Worm (Caenorhabditis elegans) whole organism, L2 larva: Measurements from ENCODE around the gene C36E8.4.
A peak's percentile ranks its signal among the peaks of the same experiment; 100 is the strongest.

ENCODE experiments used
- C34F6.9 ChIP-seq: fragments of 150-350 bp; optimal IDR thresholded peaks from 2 replicates; lab custom pipeline; 2014; ENCODE audit warnings: missing biosample characterization, missing genetic modification characterization
- F13H6.1 ChIP-seq: sonication (generic microtip); optimal IDR thresholded peaks from 2 replicates; lab custom pipeline; 2016; ENCODE audit warnings: missing genetic modification characterization, missing compliant biosample characterization
- R02D3.7 ChIP-seq: fragments of 150-350 bp; optimal IDR thresholded peaks from 2 replicates; lab custom pipeline; 2014; ENCODE audit warnings: missing biosample characterization, missing genetic modification characterization
- Y55F3AM.14 ChIP-seq: fragments of 200-800 bp; sonication (Bioruptor generic); optimal IDR thresholded peaks from 2 replicates; lab custom pipeline; 2018; ENCODE audit warnings: mild to moderate bottlenecking, missing genetic modification characterization, missing compliant biosample characterization
- ZK546.5 ChIP-seq: sonication (generic microtip); optimal IDR thresholded peaks from 2 replicates; lab custom pipeline; 2017; ENCODE audit warnings: missing biosample characterization, missing genetic modification characterization
- alr-1 ChIP-seq: fragments of 150-350 bp; optimal IDR thresholded peaks from 2 replicates; lab custom pipeline; 2014; ENCODE audit warnings: missing biosample characterization, missing genetic modification characterization
- aly-2 ChIP-seq: fragments of 150-350 bp; optimal IDR thresholded peaks from 2 replicates; lab custom pipeline; 2014; ENCODE audit warnings: missing biosample characterization, missing genetic modification characterization
- ama-1 ChIP-seq: fragments of 150-350 bp; optimal IDR thresholded peaks from 2 replicates; lab custom pipeline; 2018; ENCODE audit warnings: inconsistent platforms
- blmp-1 ChIP-seq: sonication (generic microtip); optimal IDR thresholded peaks from 2 replicates; lab custom pipeline; 2017; ENCODE audit warnings: missing genetic modification characterization, mild to moderate bottlenecking, missing compliant biosample characterization, antibody characterized with exemption, moderate library complexity; ENCODE audit not compliant: insufficient read depth
- ceh-16 ChIP-seq: fragments of 150-350 bp; optimal IDR thresholded peaks from 2 replicates; lab custom pipeline; 2014; ENCODE audit warnings: missing biosample characterization, missing genetic modification characterization
- ceh-82 ChIP-seq: fragments of 150-350 bp; optimal IDR thresholded peaks from 2 replicates; lab custom pipeline; 2014; ENCODE audit warnings: missing biosample characterization, missing genetic modification characterization
- crh-2 ChIP-seq: sonication (generic microtip); optimal IDR thresholded peaks from 2 replicates; lab custom pipeline; 2017; ENCODE audit warnings: missing biosample characterization, missing genetic modification characterization
- dmd-4 ChIP-seq: sonication (generic microtip); optimal IDR thresholded peaks from 2 replicates; lab custom pipeline; 2017; ENCODE audit warnings: missing biosample characterization, missing genetic modification characterization
- egl-27 ChIP-seq: sonication (generic microtip); optimal IDR thresholded peaks from 3 replicates; lab custom pipeline; 2017; ENCODE audit warnings: missing biosample characterization, missing genetic modification reagents, missing genetic modification characterization
- elt-1 ChIP-seq: fragments of 150-350 bp; optimal IDR thresholded peaks from 2 replicates; lab custom pipeline; 2014; ENCODE audit warnings: missing biosample characterization, missing genetic modification characterization
- elt-3 ChIP-seq: sonication (generic microtip); optimal IDR thresholded peaks from 2 replicates; lab custom pipeline; 2017; ENCODE audit warnings: missing biosample characterization, missing genetic modification characterization
- fos-1 ChIP-seq: fragments of 150-350 bp; optimal IDR thresholded peaks from 2 replicates; lab custom pipeline; 2014; ENCODE audit warnings: missing biosample characterization, missing genetic modification characterization
- gmeb-1 ChIP-seq: fragments of 150-350 bp; optimal IDR thresholded peaks from 2 replicates; lab custom pipeline; 2014; ENCODE audit warnings: missing biosample characterization, missing genetic modification characterization
- lin-13 ChIP-seq: fragments of 150-350 bp; optimal IDR thresholded peaks from 2 replicates; lab custom pipeline; 2014; ENCODE audit warnings: missing biosample characterization, missing genetic modification reagents, missing genetic modification characterization
- lin-39 ChIP-seq: fragments of 150-350 bp; optimal IDR thresholded peaks from 2 replicates; lab custom pipeline; 2014; ENCODE audit warnings: missing biosample characterization, missing genetic modification reagents, missing genetic modification characterization
- lsy-2 ChIP-seq, 2 experiments: fragments of 150-350 bp in 1 of 2; sonication (generic microtip) in 1 of 2; optimal IDR thresholded peaks; 2 replicates each; lab custom pipeline; 2014 to 2017; ENCODE audit warnings: missing biosample characterization in 2 of 2, missing genetic modification characterization in 2 of 2
- mab-5 ChIP-seq: fragments of 150-350 bp; optimal IDR thresholded peaks from 2 replicates; lab custom pipeline; 2014; ENCODE audit warnings: missing biosample characterization, missing genetic modification characterization
- mbf-1 ChIP-seq: sonication (generic microtip); optimal IDR thresholded peaks from 2 replicates; lab custom pipeline; 2017; ENCODE audit warnings: missing biosample characterization, missing genetic modification characterization
- nhr-10 ChIP-seq: sonication (generic microtip); optimal IDR thresholded peaks from 2 replicates; lab custom pipeline; 2017; ENCODE audit warnings: missing biosample characterization, missing genetic modification characterization
- nhr-12 ChIP-seq: fragments of 150-350 bp; optimal IDR thresholded peaks from 2 replicates; lab custom pipeline; 2014; ENCODE audit warnings: missing biosample characterization, missing genetic modification characterization
- nhr-129 ChIP-seq: fragments of 150-350 bp; optimal IDR thresholded peaks from 2 replicates; lab custom pipeline; 2014; ENCODE audit warnings: missing biosample characterization, missing genetic modification characterization
- nhr-21 ChIP-seq: fragments of 150-350 bp; optimal IDR thresholded peaks from 2 replicates; lab custom pipeline; 2014; ENCODE audit warnings: missing biosample characterization, missing genetic modification characterization
- nhr-23 ChIP-seq: fragments of 150-350 bp; optimal IDR thresholded peaks from 2 replicates; lab custom pipeline; 2014; ENCODE audit warnings: missing biosample characterization, missing genetic modification reagents, missing genetic modification characterization
- nhr-25 ChIP-seq: fragments of 150-350 bp; sonication (generic microtip); optimal IDR thresholded peaks from 3 replicates; lab custom pipeline; 2014; ENCODE audit warnings: missing biosample characterization, missing genetic modification characterization
- nhr-6 ChIP-seq: fragments of 150-350 bp; optimal IDR thresholded peaks from 2 replicates; lab custom pipeline; 2014; ENCODE audit warnings: missing biosample characterization, missing genetic modification characterization
- nhr-77 ChIP-seq: fragments of 150-350 bp; optimal IDR thresholded peaks from 2 replicates; lab custom pipeline; 2014; ENCODE audit warnings: missing biosample characterization, missing genetic modification characterization
- peb-1 ChIP-seq: fragments of 150-350 bp; optimal IDR thresholded peaks from 2 replicates; lab custom pipeline; 2014; ENCODE audit warnings: missing biosample characterization, missing genetic modification characterization
- sem-4 ChIP-seq: fragments of 150-350 bp; optimal IDR thresholded peaks from 2 replicates; lab custom pipeline; 2014; ENCODE audit warnings: missing biosample characterization, missing genetic modification reagents, missing genetic modification characterization
- skn-1 ChIP-seq: sonication (generic microtip); optimal IDR thresholded peaks from 2 replicates; lab custom pipeline; 2017; ENCODE audit warnings: missing biosample characterization, missing genetic modification characterization
- sma-3 ChIP-seq: sonication (generic microtip); optimal IDR thresholded peaks from 2 replicates; lab custom pipeline; 2016; ENCODE audit warnings: missing genetic modification reagents, missing genetic modification characterization, missing compliant biosample characterization
- sma-9 ChIP-seq, 2 experiments: fragments of 150-350 bp in 1 of 2; sonication (generic microtip) in 1 of 2; optimal IDR thresholded peaks; 2 replicates each; lab custom pipeline; 2014 to 2016; ENCODE audit warnings: missing genetic modification characterization in 2 of 2, mild to moderate bottlenecking in 1 of 2, missing biosample characterization in 1 of 2, missing compliant biosample characterization in 1 of 2, missing genetic modification reagents in 1 of 2, moderate library complexity in 1 of 2
- snpc-4 ChIP-seq: fragments of 150-350 bp; optimal IDR thresholded peaks from 2 replicates; lab custom pipeline; 2014; ENCODE audit warnings: missing biosample characterization, missing genetic modification characterization
- unc-39 ChIP-seq: fragments of 150-350 bp; optimal IDR thresholded peaks from 2 replicates; lab custom pipeline; 2014; ENCODE audit warnings: missing biosample characterization, missing genetic modification characterization
- unc-55 ChIP-seq: fragments of 150-350 bp; sonication (generic microtip); optimal IDR thresholded peaks from 3 replicates; lab custom pipeline; 2014; ENCODE audit warnings: missing biosample characterization, missing genetic modification reagents, missing genetic modification characterization
- unc-62 ChIP-seq: fragments of 150-350 bp; optimal IDR thresholded peaks from 2 replicates; lab custom pipeline; 2014; ENCODE audit warnings: missing biosample characterization, missing genetic modification reagents, missing genetic modification characterization
- zag-1 ChIP-seq: fragments of 150-350 bp; optimal IDR thresholded peaks from 2 replicates; lab custom pipeline; 2014; ENCODE audit warnings: missing biosample characterization, missing genetic modification characterization
- ztf-1 ChIP-seq: fragments of 200-800 bp; sonication (Bioruptor generic); conservative IDR thresholded peaks from 2 replicates; pipeline ENCODE4 v1.3.6; 2022; ENCODE audit warnings: missing genetic modification characterization, missing compliant biosample characterization
- ztf-11 ChIP-seq: sonication (generic microtip); optimal IDR thresholded peaks from 2 replicates; lab custom pipeline; 2017; ENCODE audit warnings: missing biosample characterization, missing genetic modification characterization
- ztf-4 ChIP-seq: fragments of 150-350 bp; optimal IDR thresholded peaks from 2 replicates; lab custom pipeline; 2014; ENCODE audit warnings: missing biosample characterization, missing genetic modification characterization

C36E8.4 gene

ce11 chrIII:4057894-4058293 lies 45.8 kb downstream of the C36E8.4 start, which contains the start of gene rcq-5:
TSS of gene rcq-5 (minus strand) at chrIII:4057976.
- TF ChIP-seq lsy-2 (tag; optimal IDR thresholded peaks at IDR 0.05; lab: Kevin White, UChicago): peak in 1 of 2 experiments; percentile 49
- peak; percentile 42 for TF ChIP-seq C34F6.9 (tag; lab: Kevin White, UChicago)
- peak; percentile 89 for TF ChIP-seq gmeb-1
- TF ChIP-seq lin-13: peak; percentile 18
- no peak for TF ChIP-seq elt-3 (tag; lab: Kevin White, UChicago)
- no peak for TF ChIP-seq aly-2 (tag; lab: Kevin White, UChicago)
- peak; percentile 66 for TF ChIP-seq unc-55 (GFP tag; lab: Kevin White, UChicago)
- no peak for TF ChIP-seq Y55F3AM.14

- no peak for TF ChIP-seq unc-55 (GFP tag; lab: Kevin White, UChicago)
- TF ChIP-seq ceh-16 (tag; lab: Kevin White, UChicago): no peak
Measured at ce11 chrIII:4058643-4059042, 46.5 kb downstream of the C36E8.4 start, which contains the start of gene his-69. TSS of gene his-69 (minus strand) at chrIII:4058743.

DNA sequence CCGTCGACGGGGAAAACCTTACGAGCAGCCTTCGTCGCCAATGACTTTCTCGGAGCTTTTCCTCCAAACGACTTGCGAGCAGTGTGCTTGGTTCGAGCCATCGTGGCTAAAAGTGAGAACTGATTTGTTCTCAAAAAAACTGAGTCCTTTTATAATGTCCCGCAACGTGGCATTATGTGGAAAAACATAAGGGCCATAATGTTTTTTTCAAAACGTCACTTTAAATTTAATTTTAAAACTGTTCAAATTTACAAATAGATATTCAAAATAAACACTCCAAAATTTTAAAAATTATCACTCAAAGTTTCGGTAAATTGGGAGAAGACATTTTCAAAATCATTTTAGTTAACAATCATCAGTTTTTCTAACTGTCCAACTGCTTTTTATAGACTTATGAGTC lies 47.9 kb downstream of the C36E8.4 start, which contains the start of gene his-70:
Gene his-70, minus strand, starts transcription at position 101 of the 400 bp plus-strand sequence.
- TF ChIP-seq blmp-1 (tag; lab: Kevin White, UChicago): no peak
- no peak for TF ChIP-seq Y55F3AM.14
- TF ChIP-seq C34F6.9 (tag; lab: Kevin White, UChicago): no peak
- no peak for TF ChIP-seq ceh-16 (tag; lab: Kevin White, UChicago)
- no peak for TF ChIP-seq skn-1 (tag; lab: Kevin White, UChicago)
- TF ChIP-seq nhr-10 (tag; lab: Kevin White, UChicago): no peak
- no peak for TF ChIP-seq snpc-4 (tag; lab: Kevin White, UChicago)
- TF ChIP-seq unc-62 (GFP tag; lab: Kevin White, UChicago): no peak
- TF ChIP-seq alr-1 (tag; lab: Kevin White, UChicago): no peak
- no peak for TF ChIP-seq ztf-1 (GFP tag; lab: Robert Waterston, UW)
- no peak for TF ChIP-seq F13H6.1 (tag; lab: Kevin White, UChicago)
- TF ChIP-seq crh-2 (tag; lab: Kevin White, UChicago): no peak
- TF ChIP-seq elt-1 (tag; lab: Kevin White, UChicago): no peak

ce11 chrIII:4063724-4064123 lies 51.6 kb downstream of the C36E8.4 start:
- no peak for TF ChIP-seq skn-1 (tag; lab: Kevin White, UChicago)
- no peak for TF ChIP-seq sma-3
- no peak for TF ChIP-seq alr-1 (tag; lab: Kevin White, UChicago)
- peak; percentile 81 for TF ChIP-seq unc-55 (GFP tag; lab: Kevin White, UChicago)
- no peak for TF ChIP-seq nhr-10 (tag; lab: Kevin White, UChicago)
- TF ChIP-seq ceh-82 (tag; lab: Kevin White, UChicago): no peak
- TF ChIP-seq unc-62 (GFP tag; lab: Kevin White, UChicago): no peak
- TF ChIP-seq ZK546.5 (tag; lab: Kevin White, UChicago): no peak
- TF ChIP-seq nhr-23: no peak
- no peak for TF ChIP-seq ama-1
- no peak for TF ChIP-seq nhr-12 (tag; lab: Kevin White, UChicago)
- no peak for TF ChIP-seq nhr-25 (tag; lab: Kevin White, UChicago)
- no peak for TF ChIP-seq aly-2 (tag; lab: Kevin White, UChicago)
- no peak for TF ChIP-seq lin-13
- no peak for TF ChIP-seq gmeb-1
- peak; percentile 27 for TF ChIP-seq sem-4 (tag; lab: Kevin White, UChicago)
- no peak for TF ChIP-seq ztf-4
- TF ChIP-seq mab-5: peak; percentile 15
- no peak for TF ChIP-seq snpc-4 (tag; lab: Kevin White, UChicago)
- TF ChIP-seq ztf-11: no peak
- no peak for TF ChIP-seq elt-1 (tag; lab: Kevin White, UChicago)
- TF ChIP-seq blmp-1 (tag; lab: Kevin White, UChicago): no peak
- no peak for TF ChIP-seq nhr-6 (tag; lab: Kevin White, UChicago)
- peak; percentile 31 for TF ChIP-seq sma-9 (GFP tag; optimal IDR thresholded peaks at IDR 0.05; lab: Kevin White, UChicago)
- TF ChIP-seq sma-9 (tag; optimal IDR thresholded peaks at IDR 0.05; lab: Kevin White, UChicago): no peak
- TF ChIP-seq crh-2 (tag; lab: Kevin White, UChicago): peak; percentile 15
- peak; percentile 71 for TF ChIP-seq F13H6.1 (tag; lab: Kevin White, UChicago)
- no peak for TF ChIP-seq fos-1 (tag; lab: Kevin White, UChicago)
- no peak for TF ChIP-seq unc-39 (tag; lab: Kevin White, UChicago)
- peak; percentile 34 for TF ChIP-seq nhr-129
- peak; percentile 1 for TF ChIP-seq egl-27 (tag; lab: Kevin White, UChicago)
- no peak for TF ChIP-seq lin-39 (tag; lab: Kevin White, UChicago)
- TF ChIP-seq C34F6.9 (tag; lab: Kevin White, UChicago): peak; percentile 76
- no peak for TF ChIP-seq peb-1
- TF ChIP-seq zag-1 (tag; lab: Kevin White, UChicago): peak; percentile 85
- no peak for TF ChIP-seq ceh-16 (tag; lab: Kevin White, UChicago)
- TF ChIP-seq dmd-4 (tag; lab: Kevin White, UChicago): no peak
- peak; percentile 28 for TF ChIP-seq Y55F3AM.14
- TF ChIP-seq nhr-21 (tag; lab: Kevin White, UChicago): no peak
- TF ChIP-seq elt-3 (tag; lab: Kevin White, UChicago): no peak
- TF ChIP-seq R02D3.7 (tag; lab: Kevin White, UChicago): no peak
- no peak for TF ChIP-seq nhr-77 (tag; lab: Kevin White, UChicago)
- TF ChIP-seq mbf-1 (tag; lab: Kevin White, UChicago): no peak
- peak in 1 of 2 experiments; percentile 63 for TF ChIP-seq lsy-2 (tag; optimal IDR thresholded peaks at IDR 0.05; lab: Kevin White, UChicago)
